Fruit fly (Drosophila melanogaster): Measurements from ENCODE around the gene CG15537.

- TF ChIP-seq CG8159 (tag; optimal IDR thresholded peaks at IDR 0.05) (no peak), Pif1A (GFP tag; optimal IDR thresholded peaks at IDR 0.05) (no peak), CG4496 (GFP tag; IDR thresholded peaks at IDR 0.05) (no peak), rn (GFP tag; IDR thresholded peaks at IDR 0.05) (no peak), gl (tag; optimal IDR thresholded peaks at IDR 0.05) (no peak), CG14655 (GFP tag; optimal IDR thresholded peaks at IDR 0.05) (no peak), EcR (GFP tag; optimal IDR thresholded peaks at IDR 0.05) (no peak), CG32121 (GFP tag; IDR thresholded peaks at IDR 0.05) (no peak), Ets98B (GFP tag; IDR thresholded peaks at IDR 0.05) (no peak), CG17806 (tag; optimal IDR thresholded peaks at IDR 0.05) (no peak), Pif1B (GFP tag; optimal IDR thresholded peaks at IDR 0.05) (no peak), fd96Ca (GFP tag; IDR thresholded peaks at IDR 0.05) (no peak), CG13204 (GFP tag; optimal IDR thresholded peaks at IDR 0.05) (no peak), CG15710 (tag; optimal IDR thresholded peaks at IDR 0.05) (no peak)
These were observed 54.3 kb downstream of the CG15537 start for dm6 chr3R:30389096-30389495.

All from whole organism, pupa.